ENCODE assay signal across 5 fruit fly cellular contexts in the genomic region with DNA sequence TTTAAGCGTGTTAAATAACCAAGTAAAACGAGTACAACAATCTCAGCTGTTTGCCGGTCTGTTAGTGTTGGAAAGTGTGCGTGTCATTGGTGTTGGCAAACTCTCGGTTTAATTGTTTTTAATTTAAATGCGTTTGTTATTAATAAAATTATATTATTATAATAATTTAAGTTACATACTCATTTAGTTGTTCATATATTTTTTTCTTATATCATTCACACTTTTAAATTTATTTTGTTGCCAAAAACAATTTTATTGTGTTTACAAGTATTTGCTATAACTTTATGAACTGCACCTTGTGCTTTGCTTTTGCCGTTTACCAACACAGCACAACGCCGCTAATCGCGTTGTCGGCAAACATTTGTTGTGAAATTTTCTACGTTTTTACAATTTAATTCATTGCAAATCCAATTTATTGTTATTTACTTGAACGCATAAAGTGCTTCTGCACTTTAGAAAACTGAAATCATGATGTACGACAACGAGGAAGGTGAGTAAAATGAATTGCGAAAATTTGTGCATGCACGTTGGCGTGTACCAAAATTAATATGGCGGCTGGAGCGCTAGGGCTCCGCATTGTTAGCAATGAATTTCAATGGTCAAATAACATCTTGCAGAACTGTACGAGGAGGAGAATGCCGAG.
A peak's percentile ranks its signal among the peaks of the same experiment; 100 is the strongest.
TF ChIP-seq lines count a peak whose summit lies in the region.

TSS of gene 140up (minus strand) at position 70 of the 643 bp plus-strand sequence.
TSS of gene Polr2B (plus strand) at position 313 of the 643 bp plus-strand sequence.

TF ChIP-seq in whole organism, adult, 20 proteins besides CTCF, POLR2A, EP300 and RAD21 (continued from another document):
- TF ChIP-seq kay (GFP tag; lab: Kevin White, UChicago; ENCODE audit: borderline replicate concordance) (no peak), Hr96 (GFP tag; optimal IDR thresholded peaks at IDR 0.05; lab: Kevin White, UChicago) (peak; percentile 74), CG7101 (tag; optimal IDR thresholded peaks at IDR 0.05; lab: Kevin White, UChicago) (peak; percentile 96), bab1 (GFP tag; optimal IDR thresholded peaks at IDR 0.05; lab: Kevin White, UChicago) (peak; percentile 93)

TF ChIP-seq in whole organism, embryonic, 481 proteins besides CTCF, POLR2A, EP300 and RAD21 (continued from another document and continues in another):
- TF ChIP-seq CG3838 (GFP tag; optimal IDR thresholded peaks at IDR 0.05; lab: Kevin White, UChicago) (peak; percentile 50), YL-1 (GFP tag; optimal IDR thresholded peaks at IDR 0.05; lab: Kevin White, UChicago) (peak; percentile 88), CG9727 (GFP tag; optimal IDR thresholded peaks at IDR 0.05; lab: Kevin White, UChicago) (peak; percentile 93), ara (GFP tag; IDR thresholded peaks at IDR 0.05; lab: Robert Waterston, UW) (peak; percentile 91), NK7.1 (GFP tag; optimal IDR thresholded peaks at IDR 0.05; lab: Kevin White, UChicago) (peak; percentile 36), CG4617 (GFP tag; optimal IDR thresholded peaks at IDR 0.05; lab: Kevin White, UChicago; ENCODE audit: borderline replicate concordance) (peak; percentile 96), sc (optimal IDR thresholded peaks at IDR 0.05; lab: Kevin White, UChicago) (no peak), sc (GFP tag; optimal IDR thresholded peaks at IDR 0.05; lab: Kevin White, UChicago) (peak; percentile 88), pnt (GFP tag; optimal IDR thresholded peaks at IDR 0.05; lab: Kevin White, UChicago) (peak; percentile 81), otp (GFP tag; IDR thresholded peaks at IDR 0.05; lab: Robert Waterston, UW) (peak; percentile 76; the same call in 2 of the 3 replicates), fd102C (GFP tag; optimal IDR thresholded peaks at IDR 0.05; lab: Kevin White, UChicago) (peak; percentile 8), Adf1 (GFP tag; IDR thresholded peaks at IDR 0.05; lab: Robert Waterston, UW) (peak; percentile 70), slou (GFP tag; optimal IDR thresholded peaks at IDR 0.05; lab: Kevin White, UChicago) (peak; percentile 86), NFAT (GFP tag; IDR thresholded peaks at IDR 0.05; lab: Robert Waterston, UW) (peak; percentile 92), kni (GFP tag; optimal IDR thresholded peaks at IDR 0.05; lab: Kevin White, UChicago) (peak; percentile 47), pzg (GFP tag; optimal IDR thresholded peaks at IDR 0.05; lab: Kevin White, UChicago) (peak; percentile 43), CG15269 (tag; optimal IDR thresholded peaks at IDR 0.05; lab: Kevin White, UChicago) (peak; percentile 93), CG32767 (GFP tag; IDR thresholded peaks at IDR 0.05; lab: Robert Waterston, UW) (peak; percentile 86), seq (GFP tag; IDR thresholded peaks at IDR 0.05; lab: Robert Waterston, UW) (peak; percentile 81), CG10543 (GFP tag; optimal IDR thresholded peaks at IDR 0.05; lab: Kevin White, UChicago) (peak; percentile 93), CG11247 (GFP tag; IDR thresholded peaks at IDR 0.05; lab: Robert Waterston, UW) (peak; percentile 91), CG14965 (GFP tag; optimal IDR thresholded peaks at IDR 0.05; lab: Kevin White, UChicago; ENCODE audit: borderline replicate concordance) (no peak), bigmax (GFP tag; optimal IDR thresholded peaks at IDR 0.05; lab: Kevin White, UChicago) (peak; percentile 3), CG11504 (tag; optimal IDR thresholded peaks at IDR 0.05; lab: Kevin White, UChicago) (peak; percentile 92), D19B (GFP tag; optimal IDR thresholded peaks at IDR 0.05; lab: Kevin White, UChicago) (peak; percentile 79), CrebB (tag; optimal IDR thresholded peaks at IDR 0.05; lab: Kevin White, UChicago) (peak; percentile 76), CG10959 (GFP tag; IDR thresholded peaks at IDR 0.05; lab: Robert Waterston, UW) (peak; percentile 78), Taf1 (GFP tag; IDR thresholded peaks at IDR 0.05; lab: Robert Waterston, UW) (peak; percentile 87), CG12155 (GFP tag; optimal IDR thresholded peaks at IDR 0.05; lab: Kevin White, UChicago) (peak; percentile 94)

TF ChIP-seq in whole organism, prepupa, 60 proteins besides CTCF, POLR2A, EP300 and RAD21 (continued from another document and continues in another):
- TF ChIP-seq Sox15 (GFP tag; optimal IDR thresholded peaks at IDR 0.05; lab: Kevin White, UChicago) (peak; percentile 87), Blimp-1 (GFP tag; optimal IDR thresholded peaks at IDR 0.05; lab: Kevin White, UChicago) (peak; percentile 70), Hr4 (GFP tag; optimal IDR thresholded peaks at IDR 0.05; lab: Kevin White, UChicago) (peak; percentile 78), Eip93F (GFP tag; optimal IDR thresholded peaks at IDR 0.05; lab: Kevin White, UChicago) (peak; percentile 33), svp (GFP tag; lab: Kevin White, UChicago) (peak; percentile 88), CG8632 (GFP tag; optimal IDR thresholded peaks at IDR 0.05; lab: Kevin White, UChicago) (peak; percentile 92), CG31627 (GFP tag; optimal IDR thresholded peaks at IDR 0.05; lab: Kevin White, UChicago) (peak; percentile 90), Hr39 (GFP tag; optimal IDR thresholded peaks at IDR 0.05; lab: Kevin White, UChicago) (peak; percentile 87), CG10631 (GFP tag; optimal IDR thresholded peaks at IDR 0.05; lab: Kevin White, UChicago) (peak; percentile 96), OdsH (GFP tag; optimal IDR thresholded peaks at IDR 0.05; lab: Kevin White, UChicago) (peak; percentile 93), Met (GFP tag; optimal IDR thresholded peaks at IDR 0.05; lab: Kevin White, UChicago) (peak; percentile 86), acj6 (GFP tag; optimal IDR thresholded peaks at IDR 0.05; lab: Kevin White, UChicago) (peak; percentile 92), Sox14 (GFP tag; optimal IDR thresholded peaks at IDR 0.05; lab: Kevin White, UChicago) (peak; percentile 73), Lpt (GFP tag; optimal IDR thresholded peaks at IDR 0.05; lab: Kevin White, UChicago) (peak; percentile 73), eg (GFP tag; IDR thresholded peaks at IDR 0.05; lab: Robert Waterston, UW) (peak; percentile 87), CG3919 (GFP tag; optimal IDR thresholded peaks at IDR 0.05; lab: Kevin White, UChicago) (peak; percentile 92), CG6792 (GFP tag; optimal IDR thresholded peaks at IDR 0.05; lab: Kevin White, UChicago) (peak; percentile 87), fd59A (GFP tag; optimal IDR thresholded peaks at IDR 0.05; lab: Kevin White, UChicago) (peak; percentile 71), dac (GFP tag; optimal IDR thresholded peaks at IDR 0.05; lab: Kevin White, UChicago) (peak; percentile 63), CG8119 (GFP tag; IDR thresholded peaks at IDR 0.05; lab: Robert Waterston, UW) (peak; percentile 83), CG6854 (GFP tag; optimal IDR thresholded peaks at IDR 0.05; lab: Kevin White, UChicago) (peak; percentile 57), salr (GFP tag; optimal IDR thresholded peaks at IDR 0.05; lab: Kevin White, UChicago) (peak; percentile 49 to 87), CG7368 (GFP tag; optimal IDR thresholded peaks at IDR 0.05; lab: Kevin White, UChicago) (peak; percentile 88), CG32006 (GFP tag; optimal IDR thresholded peaks at IDR 0.05; lab: Kevin White, UChicago) (peak; percentile 92), CG34406 (GFP tag; optimal IDR thresholded peaks at IDR 0.05; lab: Kevin White, UChicago) (peak; percentile 92), CG6808 (GFP tag; optimal IDR thresholded peaks at IDR 0.05; lab: Kevin White, UChicago) (no peak), lz (GFP tag; optimal IDR thresholded peaks at IDR 0.05; lab: Kevin White, UChicago) (peak; percentile 87), dsx (GFP tag; optimal IDR thresholded peaks at IDR 0.05; lab: Kevin White, UChicago; ENCODE audit: poor library complexity, severe bottlenecking) (peak; percentile 82), fkh (GFP tag; optimal IDR thresholded peaks at IDR 0.05; lab: Kevin White, UChicago) (peak; percentile 83), achi (GFP tag; optimal IDR thresholded peaks at IDR 0.05; lab: Kevin White, UChicago) (peak; percentile 92)

TF ChIP-seq in whole organism, pupa, 21 proteins besides CTCF, POLR2A, EP300 and RAD21 (continued from another document):
- TF ChIP-seq CG12605 (GFP tag; IDR thresholded peaks at IDR 0.05; lab: Robert Waterston, UW): peak; percentile 41; the same call in 1 of the 2 replicates
- no peak for TF ChIP-seq CG14655 (GFP tag; optimal IDR thresholded peaks at IDR 0.05; lab: Kevin White, UChicago)
- no peak for TF ChIP-seq CG8301 (tag; optimal IDR thresholded peaks at IDR 0.05; lab: Kevin White, UChicago)

TF ChIP-seq in whole organism, wandering third instar larva, 38 proteins besides CTCF, POLR2A, EP300 and RAD21 (continued from another document):
- TF ChIP-seq HLH106 (tag; optimal IDR thresholded peaks at IDR 0.05; lab: Kevin White, UChicago) (peak; percentile 96), N (GFP tag; optimal IDR thresholded peaks at IDR 0.05; lab: Kevin White, UChicago) (no peak), foxo (GFP tag; optimal IDR thresholded peaks at IDR 0.05; lab: Kevin White, UChicago) (peak in 1 of 2 experiments; percentile 95), ey (GFP tag; optimal IDR thresholded peaks at IDR 0.05; lab: Kevin White, UChicago) (peak; percentile 77), Sp1 (GFP tag; optimal IDR thresholded peaks at IDR 0.05; lab: Kevin White, UChicago) (peak; percentile 91), Hr83 (GFP tag; optimal IDR thresholded peaks at IDR 0.05; lab: Kevin White, UChicago; ENCODE audit: poor library complexity, severe bottlenecking) (peak; percentile 55), Abd-B (GFP tag; optimal IDR thresholded peaks at IDR 0.05; lab: Kevin White, UChicago) (no peak), OdsH (GFP tag; optimal IDR thresholded peaks at IDR 0.05; lab: Kevin White, UChicago) (peak; percentile 93), Vsx2 (GFP tag; optimal IDR thresholded peaks at IDR 0.05; lab: Kevin White, UChicago; ENCODE audit: partially characterized antibody) (no peak), usp (GFP tag; optimal IDR thresholded peaks at IDR 0.05; lab: Kevin White, UChicago) (no peak), fru (GFP tag; optimal IDR thresholded peaks at IDR 0.05; lab: Kevin White, UChicago) (peak; percentile 86), lola (GFP tag; optimal IDR thresholded peaks at IDR 0.05; lab: Kevin White, UChicago) (no peak), br (GFP tag; optimal IDR thresholded peaks at IDR 0.05; lab: Kevin White, UChicago) (peak; percentile 77), Myc (optimal IDR thresholded peaks at IDR 0.05; lab: Kevin White, UChicago) (peak; percentile 52), GATAd (GFP tag; optimal IDR thresholded peaks at IDR 0.05; lab: Kevin White, UChicago) (peak; percentile 64), CG9705 (GFP tag; optimal IDR thresholded peaks at IDR 0.05; lab: Kevin White, UChicago) (peak; percentile 89), pan (optimal IDR thresholded peaks at IDR 0.05; lab: Kevin White, UChicago) (no peak), CrebA (GFP tag; optimal IDR thresholded peaks at IDR 0.05; lab: Kevin White, UChicago; ENCODE audit: borderline replicate concordance) (no peak), brk (GFP tag; optimal IDR thresholded peaks at IDR 0.05; lab: Kevin White, UChicago) (peak; percentile 89)
